Worm (Caenorhabditis elegans): Measurements from ENCODE around the gene C44H9.7.

ce11 chrV:12871753-12872152 is 17.1 kb upstream of the C44H9.7 start, which contains the start of gene bus-19:
- TF ChIP-seq aly-2 (tag; optimal IDR thresholded peaks at IDR 0.05) (no peak), lsy-2 (tag; optimal IDR thresholded peaks at IDR 0.05) (no peak), ztf-11 (tag; optimal IDR thresholded peaks at IDR 0.05) (no peak), nhr-237 (tag; optimal IDR thresholded peaks at IDR 0.05) (no peak), unc-62 (GFP tag; optimal IDR thresholded peaks at IDR 0.05) (no peak), pqm-1 (tag; optimal IDR thresholded peaks at IDR 0.05) (no peak)
